Worm (Caenorhabditis elegans) whole organism, L4 larva: ENCODE measurements around the gene selt-1.1.

ENCODE experiments used
- D1046.2 ChIP-seq: fragments of 200-800 bp; sonication (Bioruptor generic); IDR thresholded peaks from 2 replicates; pipeline ENCODE4 v1.3.6; 2022; ENCODE audit warnings: missing genetic modification characterization, missing compliant biosample characterization
- F26F4.8 ChIP-seq: fragments of 200-800 bp; sonication (Bioruptor generic); conservative IDR thresholded peaks from 2 replicates; pipeline ENCODE4 v1.3.6; 2022; ENCODE audit warnings: missing genetic modification characterization, missing compliant biosample characterization
- F37D6.2 ChIP-seq: sonication (generic microtip); optimal IDR thresholded peaks from 2 replicates; lab custom pipeline; 2016; ENCODE audit warnings: mild to moderate bottlenecking, missing genetic modification characterization, missing compliant biosample characterization
- F44E2.7 ChIP-seq: fragments of 200-800 bp; sonication (Bioruptor generic); IDR thresholded peaks from 2 replicates; pipeline ENCODE4 v2.1.2; 2022; ENCODE audit warnings: missing genetic modification characterization, missing compliant biosample characterization
- F49E8.2 ChIP-seq: sonication (generic microtip); optimal IDR thresholded peaks from 2 replicates; lab custom pipeline; 2016; ENCODE audit warnings: missing compliant biosample characterization, mild to moderate bottlenecking, missing genetic modification characterization, borderline replicate concordance
- Y105C5A.15 ChIP-seq: fragments of 200-800 bp; sonication (Bioruptor generic); IDR thresholded peaks from 2 replicates; pipeline ENCODE4 v1.3.6; 2022; ENCODE audit warnings: missing genetic modification characterization, missing compliant biosample characterization
- aly-2 ChIP-seq: sonication (generic microtip); optimal IDR thresholded peaks from 2 replicates; lab custom pipeline; 2018; ENCODE audit warnings: missing biosample characterization, missing genetic modification characterization
- ces-1 ChIP-seq: fragments of 150-350 bp; sonication (generic microtip); optimal IDR thresholded peaks from 4 replicates; lab custom pipeline; 2014; ENCODE audit warnings: missing biosample characterization, missing genetic modification reagents, missing genetic modification characterization
- cey-2 ChIP-seq: sonication (generic microtip); optimal IDR thresholded peaks from 3 replicates; lab custom pipeline; 2017; ENCODE audit warnings: missing genetic modification characterization, mild to moderate bottlenecking, missing compliant biosample characterization, antibody characterized with exemption, borderline replicate concordance; ENCODE audit not compliant: insufficient read depth
- daf-12 ChIP-seq: fragments of 150-350 bp; optimal IDR thresholded peaks from 2 replicates; lab custom pipeline; 2014; ENCODE audit warnings: missing biosample characterization, missing genetic modification reagents, missing genetic modification characterization
- daf-16 ChIP-seq, 3 experiments: sonication (generic microtip); optimal IDR thresholded peaks; 2 replicates each; lab custom pipeline; 2016 to 2017; ENCODE audit warnings: missing genetic modification characterization in 3 of 3, missing genetic modification reagents in 3 of 3, mild to moderate bottlenecking in 2 of 3, missing compliant biosample characterization in 2 of 3, missing biosample characterization in 1 of 3, moderate library complexity in 1 of 3
- daf-8 ChIP-seq: fragments of 200-800 bp; sonication (Bioruptor generic); IDR thresholded peaks from 2 replicates; pipeline ENCODE4 v1.3.6; 2022; ENCODE audit warnings: missing genetic modification characterization, missing compliant biosample characterization
- dmd-6 ChIP-seq: fragments of 200-800 bp; sonication (Bioruptor generic); IDR thresholded peaks from 2 replicates; pipeline ENCODE4 v1.3.6; 2022; ENCODE audit warnings: missing genetic modification reagents, missing genetic modification characterization, missing compliant biosample characterization
- dmd-8 ChIP-seq: fragments of 200-800 bp; sonication (Bioruptor generic); IDR thresholded peaks from 2 replicates; pipeline ENCODE4 v1.3.6; 2022; ENCODE audit warnings: missing genetic modification characterization, missing compliant biosample characterization
- dmd-9 ChIP-seq: fragments of 200-800 bp; sonication (Bioruptor generic); IDR thresholded peaks from 2 replicates; pipeline ENCODE4 v1.3.6; 2022; ENCODE audit warnings: missing genetic modification reagents, missing genetic modification characterization, missing compliant biosample characterization
- duxl-1 ChIP-seq: sonication (generic microtip); optimal IDR thresholded peaks from 2 replicates; lab custom pipeline; 2016; ENCODE audit warnings: mild to moderate bottlenecking, missing genetic modification characterization, moderate library complexity, missing compliant biosample characterization; ENCODE audit not compliant: poor library complexity
- dve-1 ChIP-seq: sonication (generic microtip); optimal IDR thresholded peaks from 2 replicates; lab custom pipeline; 2017; ENCODE audit warnings: antibody characterized with exemption, mild to moderate bottlenecking, missing genetic modification characterization, missing compliant biosample characterization; ENCODE audit not compliant: insufficient read depth
- egl-27 ChIP-seq: sonication (generic microtip); optimal IDR thresholded peaks from 3 replicates; lab custom pipeline; 2017; ENCODE audit warnings: missing biosample characterization, missing genetic modification reagents, missing genetic modification characterization
- fos-1 ChIP-seq: fragments of 150-350 bp; optimal IDR thresholded peaks from 2 replicates; lab custom pipeline; 2014; ENCODE audit warnings: missing biosample characterization, missing genetic modification characterization
- gei-8 ChIP-seq: fragments of 200-800 bp; sonication (Bioruptor generic); optimal IDR thresholded peaks from 2 replicates; lab custom pipeline; 2018; ENCODE audit warnings: mild to moderate bottlenecking, missing genetic modification characterization, missing compliant biosample characterization
- hlh-11 ChIP-seq: fragments of 200-800 bp; sonication (Bioruptor generic); optimal IDR thresholded peaks from 2 replicates; lab custom pipeline; 2018; ENCODE audit warnings: mild to moderate bottlenecking, missing genetic modification characterization, missing compliant biosample characterization
- lim-7 ChIP-seq: fragments of 200-800 bp; sonication (Bioruptor generic); IDR thresholded peaks from 2 replicates; pipeline ENCODE4 v1.3.6; 2022; ENCODE audit warnings: missing genetic modification characterization, missing compliant biosample characterization
- lsy-2 ChIP-seq, 2 experiments: fragments of 150-350 bp in 1 of 2; sonication (generic microtip) in 1 of 2; optimal IDR thresholded peaks; 2 replicates each; lab custom pipeline; 2014 to 2017; ENCODE audit warnings: missing biosample characterization in 2 of 2, missing genetic modification characterization in 2 of 2
- madf-9 ChIP-seq: fragments of 200-800 bp; sonication (Bioruptor generic); conservative IDR thresholded peaks from 2 replicates; pipeline ENCODE4 v1.3.6; 2022; ENCODE audit warnings: missing genetic modification reagents, missing genetic modification characterization, missing compliant biosample characterization
- mep-1 ChIP-seq: fragments of 150-350 bp; sonication (generic microtip); optimal IDR thresholded peaks from 3 replicates; lab custom pipeline; 2014; ENCODE audit warnings: missing biosample characterization, missing genetic modification characterization
- mes-2 ChIP-seq: sonication (generic microtip); optimal IDR thresholded peaks from 2 replicates; lab custom pipeline; 2016; ENCODE audit warnings: missing genotype, mild to moderate bottlenecking, missing genetic modification characterization, missing compliant biosample characterization; ENCODE audit not compliant: poor library complexity, severe bottlenecking
- mxl-2 ChIP-seq: fragments of 200-800 bp; sonication (Bioruptor generic); conservative IDR thresholded peaks from 2 replicates; pipeline ENCODE4 v1.3.6; 2022; ENCODE audit warnings: missing genetic modification reagents, missing genetic modification characterization, missing compliant biosample characterization
- nhr-11 ChIP-seq: fragments of 150-350 bp; optimal IDR thresholded peaks from 2 replicates; lab custom pipeline; 2014; ENCODE audit warnings: missing biosample characterization, missing genetic modification characterization
- nhr-28 ChIP-seq: fragments of 150-350 bp; optimal IDR thresholded peaks from 2 replicates; lab custom pipeline; 2014; ENCODE audit warnings: missing biosample characterization, missing genetic modification characterization
- nhr-48 ChIP-seq: sonication (generic microtip); optimal IDR thresholded peaks from 2 replicates; lab custom pipeline; 2016; ENCODE audit warnings: mild to moderate bottlenecking, missing genetic modification characterization, missing compliant biosample characterization
- nhr-77 ChIP-seq: fragments of 150-350 bp; optimal IDR thresholded peaks from 2 replicates; lab custom pipeline; 2014; ENCODE audit warnings: missing biosample characterization, missing genetic modification characterization
- php-3 ChIP-seq: fragments of 200-800 bp; sonication (Bioruptor generic); IDR thresholded peaks from 2 replicates; pipeline ENCODE4 v1.3.6; 2022; ENCODE audit warnings: missing genetic modification reagents, missing genetic modification characterization, missing compliant biosample characterization
- pqm-1 ChIP-seq: sonication (generic microtip); optimal IDR thresholded peaks from 2 replicates; lab custom pipeline; 2017; ENCODE audit warnings: missing biosample characterization, missing genetic modification characterization
- snpc-4 ChIP-seq: fragments of 150-350 bp; optimal IDR thresholded peaks from 2 replicates; lab custom pipeline; 2014; ENCODE audit warnings: missing biosample characterization, missing genetic modification characterization
- spr-3 ChIP-seq: fragments of 200-800 bp; sonication (Bioruptor generic); optimal IDR thresholded peaks from 2 replicates; lab custom pipeline; 2018; ENCODE audit warnings: mild to moderate bottlenecking, missing genetic modification characterization, missing compliant biosample characterization
- unc-62 ChIP-seq, 3 experiments: fragments of 150-350 bp in 1 of 3; sonication (generic microtip); optimal IDR thresholded peaks in 2 of 3; peaks in 1 of 3; 1 replicate in 1 of 3; 2 replicates in 2 of 3; lab custom pipeline; 2014 to 2017; ENCODE audit warnings: missing biosample characterization in 3 of 3, missing genetic modification characterization in 3 of 3, missing genetic modification reagents in 3 of 3, missing genotype in 1 of 3
- zip-11 ChIP-seq: fragments of 200-800 bp; sonication (Bioruptor generic); IDR thresholded peaks from 2 replicates; pipeline ENCODE4 v1.3.6; 2022; ENCODE audit warnings: missing genetic modification characterization, missing compliant biosample characterization
- zip-2 ChIP-seq: fragments of 150-350 bp; optimal IDR thresholded peaks from 2 replicates; lab custom pipeline; 2014; ENCODE audit warnings: missing biosample characterization, missing genetic modification characterization
- ztf-7 ChIP-seq: fragments of 150-350 bp; optimal IDR thresholded peaks from 2 replicates; lab custom pipeline; 2014; ENCODE audit warnings: missing biosample characterization, missing genetic modification characterization

selt-1.1 gene

DNA sequence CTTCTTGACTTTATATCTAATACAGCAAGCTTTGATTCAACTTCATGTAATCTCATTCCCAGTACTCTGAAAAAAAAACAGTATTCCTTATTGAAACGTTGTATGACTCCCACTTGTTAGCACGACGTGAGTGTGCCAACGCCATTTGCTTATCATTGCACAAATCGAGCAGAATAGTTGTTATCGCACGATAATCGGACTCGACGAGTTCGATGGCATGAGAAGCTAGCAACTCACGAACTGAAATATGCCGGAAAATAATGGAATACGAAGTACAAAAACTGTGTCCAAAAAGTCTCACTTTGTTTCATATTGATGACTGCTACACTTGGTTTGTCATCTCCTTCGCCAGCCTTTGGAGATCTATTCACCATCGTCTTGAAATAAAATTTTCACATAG, 36.7 kb downstream of the selt-1.1 start (continued):
- no peak for TF ChIP-seq daf-8
- TF ChIP-seq F37D6.2 (tag; lab: Kevin White, UChicago) = no peak
- no peak for TF ChIP-seq F49E8.2 (tag; lab: Kevin White, UChicago)
- TF ChIP-seq dmd-6 (GFP tag; lab: Robert Waterston, UW) = peak; percentile 81
- TF ChIP-seq F26F4.8 (GFP tag; lab: Robert Waterston, UW) = no peak
- TF ChIP-seq php-3 (GFP tag; lab: Robert Waterston, UW) = 0 out of 2 replicates have a peak, but pooled peaks have one; percentile 26
- TF ChIP-seq, all 104 proteins: peak for 13

- no peak for TF ChIP-seq dmd-9
- TF ChIP-seq mes-2 (tag; lab: Kevin White, UChicago) = no peak
- TF ChIP-seq daf-16 (GFP tag; optimal IDR thresholded peaks at IDR 0.05; lab: Kevin White, UChicago) = no peak
- TF ChIP-seq daf-16 (tag; optimal IDR thresholded peaks at IDR 0.05; lab: Kevin White, UChicago) = no peak
- peak in 1 of 2 experiments; percentile 91 for TF ChIP-seq unc-62 (GFP tag; optimal IDR thresholded peaks at IDR 0.05 in 1 of 2; lab: Kevin White, UChicago)
- no peak for TF ChIP-seq unc-62 (tag; optimal IDR thresholded peaks at IDR 0.05; lab: Kevin White, UChicago)
- TF ChIP-seq, all 104 proteins: peak for 1
Observed at ce11 chrX:11507836-11508235, 38.5 kb downstream of the selt-1.1 start.

- no peak for TF ChIP-seq nhr-28 (tag; lab: Kevin White, UChicago)
- TF ChIP-seq unc-62 (GFP tag; optimal IDR thresholded peaks at IDR 0.05 in 1 of 2; lab: Kevin White, UChicago) = peak in 1 of 2 experiments; percentile 42
- no peak for TF ChIP-seq unc-62 (tag; optimal IDR thresholded peaks at IDR 0.05; lab: Kevin White, UChicago)
- no peak for TF ChIP-seq egl-27 (tag; lab: Kevin White, UChicago)
Observed at ce11 chrX:11501967-11502366, 44.3 kb downstream of the selt-1.1 start, which contains the start of gene F29G6.1. F29G6.1 (plus strand) TSS chrX:11502267.

ce11 chrX:11500589-11500988, 45.7 kb downstream of the selt-1.1 start:
- TF ChIP-seq dmd-6 (GFP tag; lab: Robert Waterston, UW) = peak; percentile 41; the same call in 1 of the 2 replicates
- peak; percentile 69 for TF ChIP-seq nhr-28 (tag; lab: Kevin White, UChicago)
- peak; percentile 7 for TF ChIP-seq mep-1 (tag; lab: Kevin White, UChicago)
- TF ChIP-seq madf-9 (GFP tag; lab: Robert Waterston, UW) = no peak
- TF ChIP-seq nhr-48 (tag; lab: Kevin White, UChicago) = no peak
- 0 out of 2 replicates have a peak, but pooled peaks have one; percentile 23 for TF ChIP-seq php-3 (GFP tag; lab: Robert Waterston, UW)
- no peak for TF ChIP-seq cey-2 (tag; lab: Kevin White, UChicago)
- TF ChIP-seq egl-27 (tag; lab: Kevin White, UChicago) = no peak
- no peak for TF ChIP-seq duxl-1 (tag; lab: Kevin White, UChicago)
- TF ChIP-seq dve-1 = peak; percentile 39
- peak; percentile 48 for TF ChIP-seq pqm-1 (tag; lab: Kevin White, UChicago)
- no peak for TF ChIP-seq daf-16 (GFP tag; optimal IDR thresholded peaks at IDR 0.05; lab: Kevin White, UChicago)
- TF ChIP-seq daf-16 (tag; optimal IDR thresholded peaks at IDR 0.05; lab: Kevin White, UChicago) = peak; percentile 60
- no peak for TF ChIP-seq F44E2.7 (GFP tag; lab: Robert Waterston, UW)

DNA sequence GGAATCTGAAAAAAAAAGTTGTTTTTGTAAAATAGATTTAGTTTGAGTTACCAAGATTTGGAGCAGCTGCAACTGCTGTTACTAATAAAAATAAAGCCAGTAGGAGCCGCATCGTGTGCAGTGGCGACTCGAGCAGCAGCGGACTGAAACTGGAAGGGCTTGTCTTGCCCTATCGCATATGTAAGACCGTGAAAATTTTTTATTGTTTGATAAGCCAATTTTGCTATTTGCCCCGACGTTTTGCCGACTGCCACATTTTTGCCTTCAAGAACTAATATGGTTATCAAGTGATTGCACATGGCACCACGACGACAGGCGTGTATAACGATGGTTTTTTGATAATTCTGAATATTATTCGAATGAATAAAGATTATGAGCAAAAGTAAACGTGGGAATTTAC, 46.6 kb downstream of the selt-1.1 start, which contains the start of gene T25C12.3:
Gene T25C12.3, minus strand, starts transcription at position 262 of the 400 bp plus-strand sequence.
- TF ChIP-seq dmd-9 (no peak), daf-12 (no peak), F37D6.2 (tag; lab: Kevin White, UChicago) (no peak), dmd-8 (GFP tag; lab: Robert Waterston, UW) (no peak), nhr-77 (tag; lab: Kevin White, UChicago) (no peak), ces-1 (GFP tag; lab: Kevin White, UChicago) (no peak), zip-11 (GFP tag; lab: Robert Waterston, UW) (no peak), nhr-11 (tag; lab: Kevin White, UChicago) (no peak), aly-2 (tag; lab: Kevin White, UChicago) (no peak), pqm-1 (tag; lab: Kevin White, UChicago) (peak; percentile 82), F44E2.7 (GFP tag; lab: Robert Waterston, UW) (no peak), ztf-7 (tag; lab: Kevin White, UChicago) (no peak), fos-1 (tag; lab: Kevin White, UChicago) (no peak), zip-2 (tag; lab: Kevin White, UChicago) (no peak), lsy-2 (tag; optimal IDR thresholded peaks at IDR 0.05; lab: Kevin White, UChicago) (no peak), spr-3 (GFP tag; lab: Kevin White, UChicago) (no peak), hlh-11 (tag; lab: Kevin White, UChicago) (peak; percentile 51), dmd-6 (GFP tag; lab: Robert Waterston, UW) (peak; percentile 76), lim-7 (GFP tag; lab: Robert Waterston, UW) (no peak), Y105C5A.15 (GFP tag; lab: Robert Waterston, UW) (no peak), dve-1 (peak; percentile 40), snpc-4 (no peak), gei-8 (no peak), mes-2 (tag; lab: Kevin White, UChicago) (no peak), mxl-2 (GFP tag; lab: Robert Waterston, UW) (no peak), daf-16 (GFP tag; optimal IDR thresholded peaks at IDR 0.05; lab: Kevin White, UChicago) (no peak), daf-16 (tag; optimal IDR thresholded peaks at IDR 0.05; lab: Kevin White, UChicago) (peak; percentile 18), D1046.2 (GFP tag; lab: Robert Waterston, UW) (no peak)
